Fruit fly (Drosophila melanogaster) whole organism, prepupa: Measurements from ENCODE around the gene drn.

ENCODE experiments used
- Blimp-1 ChIP-seq: fragments of 200-800 bp; sonication (Bioruptor generic); optimal IDR thresholded peaks from 3 replicates; lab custom pipeline; 2017; ENCODE audit warnings: missing biosample characterization, missing genetic modification characterization, mild to moderate bottlenecking, moderate library complexity, missing genetic modification reagents
- CG10631 ChIP-seq: fragments of 200-800 bp; sonication (Bioruptor generic); optimal IDR thresholded peaks from 2 replicates; lab custom pipeline; 2016; ENCODE audit warnings: missing biosample characterization, missing genetic modification characterization
- CG10669 ChIP-seq: fragments of 200-800 bp; sonication (Bioruptor generic); optimal IDR thresholded peaks from 3 replicates; lab custom pipeline; 2018; ENCODE audit warnings: missing biosample characterization, mild to moderate bottlenecking, missing genetic modification characterization, moderate library complexity
- CG11294 ChIP-seq: fragments of 200-800 bp; sonication (Bioruptor generic); IDR thresholded peaks from 2 replicates; pipeline ENCODE4 v1.3.6; 2022; ENCODE audit warnings: missing biosample characterization, missing genetic modification characterization
- CG11902 ChIP-seq: fragments of 200-800 bp; sonication (Bioruptor generic); optimal IDR thresholded peaks from 3 replicates; lab custom pipeline; 2016; ENCODE audit warnings: missing biosample characterization, missing genetic modification characterization
- CG15336 ChIP-seq: fragments of 200-800 bp; sonication (Bioruptor generic); IDR thresholded peaks from 2 replicates; pipeline ENCODE4 v1.3.6; 2022; ENCODE audit warnings: missing biosample characterization, missing genetic modification characterization
- CG16779 ChIP-seq: fragments of 200-800 bp; sonication (Bioruptor generic); optimal IDR thresholded peaks from 3 replicates; lab custom pipeline; 2017; ENCODE audit warnings: missing biosample characterization, mild to moderate bottlenecking, missing genetic modification characterization
- CG3032 ChIP-seq: fragments of 200-800 bp; optimal IDR thresholded peaks from 2 replicates; lab custom pipeline; 2019; ENCODE audit warnings: missing biosample characterization, mild to moderate bottlenecking, missing genetic modification characterization, moderate library complexity
- CG32006 ChIP-seq: fragments of 200-800 bp; sonication (Bioruptor generic); optimal IDR thresholded peaks from 3 replicates; lab custom pipeline; 2017; ENCODE audit warnings: missing biosample characterization, mild to moderate bottlenecking, missing genetic modification characterization
- CG34406 ChIP-seq: fragments of 200-800 bp; sonication (Bioruptor generic); optimal IDR thresholded peaks from 3 replicates; lab custom pipeline; 2016; ENCODE audit warnings: missing biosample characterization, missing genetic modification characterization
- CG3919 ChIP-seq: fragments of 200-800 bp; sonication (Bioruptor generic); optimal IDR thresholded peaks from 3 replicates; lab custom pipeline; 2016; ENCODE audit warnings: missing biosample characterization, missing genetic modification characterization
- CG4318 ChIP-seq: fragments of 200-800 bp; sonication (Bioruptor generic); optimal IDR thresholded peaks from 3 replicates; lab custom pipeline; 2017; ENCODE audit warnings: missing biosample characterization, mild to moderate bottlenecking, missing genetic modification characterization
- CG6163 ChIP-seq: fragments of 200-800 bp; sonication (Bioruptor generic); IDR thresholded peaks from 3 replicates; pipeline ENCODE4 v1.3.6; 2022; ENCODE audit warnings: missing biosample characterization, missing genetic modification characterization
- CG6276 ChIP-seq: fragments of 200-800 bp; sonication (Bioruptor generic); optimal IDR thresholded peaks from 2 replicates; lab custom pipeline; 2017; ENCODE audit warnings: missing biosample characterization, mild to moderate bottlenecking, missing genetic modification characterization
- CG6792 ChIP-seq: fragments of 200-800 bp; sonication (Bioruptor generic); optimal IDR thresholded peaks from 3 replicates; lab custom pipeline; 2016; ENCODE audit warnings: missing biosample characterization, missing genetic modification characterization
- CG6808 ChIP-seq: fragments of 200-800 bp; sonication (Bioruptor generic); optimal IDR thresholded peaks from 3 replicates; lab custom pipeline; 2017; ENCODE audit warnings: missing biosample characterization, missing genetic modification characterization, mild to moderate bottlenecking, moderate library complexity, missing genetic modification reagents
- CG6854 ChIP-seq: fragments of 200-800 bp; sonication (Bioruptor generic); optimal IDR thresholded peaks from 2 replicates; lab custom pipeline; 2017; ENCODE audit warnings: missing biosample characterization, mild to moderate bottlenecking, missing genetic modification characterization
- CG8119 ChIP-seq: fragments of 200-800 bp; sonication (Bioruptor generic); IDR thresholded peaks from 3 replicates; pipeline ENCODE4 v1.3.6; 2022; ENCODE audit warnings: missing biosample characterization, missing genetic modification characterization
- CG8319 ChIP-seq: fragments of 200-800 bp; sonication (Bioruptor generic); optimal IDR thresholded peaks from 3 replicates; lab custom pipeline; 2016; ENCODE audit warnings: missing biosample characterization, missing genetic modification characterization
- CG8632 ChIP-seq: fragments of 200-800 bp; sonication (Bioruptor generic); optimal IDR thresholded peaks from 3 replicates; lab custom pipeline; 2016; ENCODE audit warnings: missing biosample characterization, missing genetic modification characterization
- CG9139 ChIP-seq: fragments of 200-800 bp; sonication (Bioruptor generic); optimal IDR thresholded peaks from 3 replicates; lab custom pipeline; 2017; ENCODE audit warnings: missing biosample characterization, mild to moderate bottlenecking, missing genetic modification characterization
- Eip75B ChIP-seq: fragments of 200-800 bp; sonication (Bioruptor generic); optimal IDR thresholded peaks from 3 replicates; lab custom pipeline; 2016; ENCODE audit warnings: missing biosample characterization, missing genetic modification characterization
- Eip78C ChIP-seq: fragments of 200-800 bp; sonication (Bioruptor generic); peaks from one replicate; lab custom pipeline; 2016; ENCODE audit warnings: missing biosample characterization, missing genetic modification characterization
- Eip93F ChIP-seq: fragments of 200-800 bp; sonication (Bioruptor generic); optimal IDR thresholded peaks from 2 replicates; lab custom pipeline; 2016; ENCODE audit warnings: missing biosample characterization, mild to moderate bottlenecking, missing genetic modification characterization
- Ets96B ChIP-seq: fragments of 200-800 bp; optimal IDR thresholded peaks from 2 replicates; lab custom pipeline; 2019; ENCODE audit warnings: missing biosample characterization, mild to moderate bottlenecking, missing genetic modification characterization, moderate library complexity
- Hr39 ChIP-seq: fragments of 200-800 bp; sonication (Bioruptor generic); optimal IDR thresholded peaks from 2 replicates; lab custom pipeline; 2016; ENCODE audit warnings: missing biosample characterization, missing genetic modification characterization
- Met ChIP-seq: fragments of 200-800 bp; sonication (Bioruptor generic); optimal IDR thresholded peaks from 3 replicates; lab custom pipeline; 2016; ENCODE audit warnings: missing biosample characterization, missing genetic modification characterization
- OdsH ChIP-seq: fragments of 200-800 bp; sonication (Bioruptor generic); optimal IDR thresholded peaks from 3 replicates; lab custom pipeline; 2016; ENCODE audit warnings: missing biosample characterization, missing genetic modification characterization
- Sox102F ChIP-seq: fragments of 200-800 bp; sonication (Bioruptor generic); optimal IDR thresholded peaks from 2 replicates; lab custom pipeline; 2016; ENCODE audit warnings: missing biosample characterization, mild to moderate bottlenecking, missing genetic modification characterization
- Sox15 ChIP-seq: fragments of 200-800 bp; sonication (Bioruptor generic); optimal IDR thresholded peaks from 3 replicates; lab custom pipeline; 2016; ENCODE audit warnings: missing biosample characterization, missing genetic modification characterization
- achi ChIP-seq: fragments of 200-800 bp; sonication (Bioruptor generic); optimal IDR thresholded peaks from 3 replicates; lab custom pipeline; 2016; ENCODE audit warnings: missing biosample characterization, missing genetic modification characterization
- cyc ChIP-seq: fragments of 200-800 bp; sonication (Bioruptor generic); optimal IDR thresholded peaks from 3 replicates; lab custom pipeline; 2016; ENCODE audit warnings: missing biosample characterization, missing genetic modification characterization
- dac ChIP-seq: fragments of 200-800 bp; sonication (Bioruptor generic); optimal IDR thresholded peaks from 2 replicates; lab custom pipeline; 2017; ENCODE audit warnings: missing biosample characterization, mild to moderate bottlenecking, missing genetic modification characterization
- dsx ChIP-seq: fragments of 200-800 bp; optimal IDR thresholded peaks from 3 replicates; lab custom pipeline; 2019; ENCODE audit warnings: missing biosample characterization, mild to moderate bottlenecking, missing genetic modification characterization, moderate library complexity; ENCODE audit not compliant: poor library complexity, severe bottlenecking
- esn ChIP-seq: fragments of 200-800 bp; sonication (Bioruptor generic); optimal IDR thresholded peaks from 2 replicates; lab custom pipeline; 2016; ENCODE audit warnings: missing biosample characterization, mild to moderate bottlenecking, missing genetic modification characterization, moderate library complexity
- fd59A ChIP-seq: fragments of 200-800 bp; sonication (Bioruptor generic); optimal IDR thresholded peaks from 2 replicates; lab custom pipeline; 2017; ENCODE audit warnings: missing biosample characterization, mild to moderate bottlenecking, missing genetic modification characterization, missing genetic modification reagents
- fd85E ChIP-seq: fragments of 200-800 bp; sonication (Bioruptor generic); optimal IDR thresholded peaks from 3 replicates; lab custom pipeline; 2016; ENCODE audit warnings: missing biosample characterization, missing genetic modification characterization
- fkh ChIP-seq: fragments of 200-800 bp; sonication (Bioruptor generic); optimal IDR thresholded peaks from 3 replicates; lab custom pipeline; 2017; ENCODE audit warnings: missing biosample characterization, mild to moderate bottlenecking, missing genetic modification characterization, moderate library complexity
- lz ChIP-seq: fragments of 200-800 bp; sonication (Bioruptor generic); optimal IDR thresholded peaks from 3 replicates; lab custom pipeline; 2016; ENCODE audit warnings: missing biosample characterization, missing genetic modification characterization
- net ChIP-seq: fragments of 200-800 bp; sonication (Bioruptor generic); optimal IDR thresholded peaks from 3 replicates; lab custom pipeline; 2016; ENCODE audit warnings: missing biosample characterization, missing genetic modification characterization
- pdm3 ChIP-seq: fragments of 200-800 bp; sonication (Bioruptor generic); optimal IDR thresholded peaks from 3 replicates; lab custom pipeline; 2016; ENCODE audit warnings: missing biosample characterization, missing genetic modification characterization
- salr ChIP-seq, 2 experiments: fragments of 200-800 bp; sonication (Bioruptor generic); optimal IDR thresholded peaks; 3 replicates each; lab custom pipeline; 2016 to 2018; ENCODE audit warnings: missing biosample characterization in 2 of 2, missing genetic modification characterization in 2 of 2, mild to moderate bottlenecking in 1 of 2
- spab ChIP-seq: fragments of 200-800 bp; sonication (Bioruptor generic); optimal IDR thresholded peaks from 2 replicates; lab custom pipeline; 2017; ENCODE audit warnings: missing biosample characterization, mild to moderate bottlenecking, missing genetic modification characterization, missing genetic modification reagents
- ss ChIP-seq, 2 experiments: fragments of 200-800 bp; sonication (Bioruptor generic); optimal IDR thresholded peaks; 2 replicates in 1 of 2; 3 replicates in 1 of 2; lab custom pipeline; 2017 to 2018; ENCODE audit warnings: mild to moderate bottlenecking in 2 of 2, missing biosample characterization in 2 of 2, missing genetic modification characterization in 2 of 2, moderate library complexity in 1 of 2
- svp ChIP-seq: fragments of 200-800 bp; sonication (Bioruptor generic); peaks from one replicate; lab custom pipeline; 2016; ENCODE audit warnings: missing biosample characterization, missing genetic modification characterization
- topi ChIP-seq: fragments of 200-800 bp; sonication (Bioruptor generic); optimal IDR thresholded peaks from 3 replicates; lab custom pipeline; 2016; ENCODE audit warnings: missing biosample characterization, missing genetic modification characterization
- vri ChIP-seq: fragments of 200-800 bp; sonication (Bioruptor generic); optimal IDR thresholded peaks from 3 replicates; lab custom pipeline; 2016; ENCODE audit warnings: missing biosample characterization, mild to moderate bottlenecking, missing genetic modification characterization

drn gene

dm6 chr3R:9344186-9344790 lies 4.3 kb downstream of the drn start:
- TF ChIP-seq ss (GFP tag; optimal IDR thresholded peaks at IDR 0.05; lab: Kevin White, UChicago), result peak in 1 of 2 experiments; percentile 34
- no peak for TF ChIP-seq lz (GFP tag; lab: Kevin White, UChicago)
- TF ChIP-seq Eip75B, result peak; percentile 60
- no peak; the same call in 2 of the 3 replicates for TF ChIP-seq CG6163 (GFP tag; lab: Robert Waterston, UW)
- TF ChIP-seq CG8632, result peak; percentile 5
- peak; percentile 2 for TF ChIP-seq CG6854 (GFP tag; lab: Kevin White, UChicago)
- no peak for TF ChIP-seq CG8119 (GFP tag; lab: Robert Waterston, UW)
- TF ChIP-seq CG6808 (GFP tag; lab: Kevin White, UChicago), result no peak
- peak; percentile 89 for TF ChIP-seq fkh (GFP tag; lab: Kevin White, UChicago)
- TF ChIP-seq Ets96B (tag; lab: Kevin White, UChicago), result no peak
- no peak for TF ChIP-seq CG3032
- peak; percentile 97 for TF ChIP-seq svp (GFP tag; lab: Kevin White, UChicago)
- peak; percentile 23 for TF ChIP-seq Eip78C (GFP tag; lab: Kevin White, UChicago)
- peak; percentile 11 for TF ChIP-seq Eip93F (GFP tag; lab: Kevin White, UChicago)
- no peak for TF ChIP-seq net (GFP tag; lab: Kevin White, UChicago)

DNA sequence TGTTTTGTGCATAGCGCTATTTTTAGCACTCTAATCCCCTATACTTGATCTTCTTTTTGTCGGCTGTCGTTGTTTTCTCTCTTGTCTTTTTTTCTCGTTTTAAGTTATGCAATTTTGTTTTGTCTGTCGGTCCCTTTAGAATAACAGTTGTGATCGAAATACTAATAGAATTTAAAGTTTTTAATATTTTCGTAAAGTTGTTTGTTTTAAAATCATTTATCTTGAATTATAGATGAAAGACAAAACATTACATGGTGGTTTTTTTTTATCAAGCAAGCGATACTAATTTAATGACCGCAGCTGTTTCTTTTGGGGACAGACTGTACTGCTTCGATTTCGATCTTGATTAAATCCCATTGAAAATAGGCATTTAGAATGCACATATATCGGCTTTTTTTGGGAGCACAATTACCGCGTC lies 4.8 kb downstream of the drn start:
- TF ChIP-seq dsx (no peak), CG9139 (GFP tag; lab: Kevin White, UChicago) (no peak), CG16779 (tag; lab: Kevin White, UChicago) (no peak), Met (peak; percentile 33), Blimp-1 (GFP tag; lab: Kevin White, UChicago) (no peak), CG8319 (GFP tag; lab: Kevin White, UChicago) (no peak), CG6163 (GFP tag; lab: Robert Waterston, UW) (peak; percentile 52; the same call in 1 of the 3 replicates), Sox102F (GFP tag; lab: Kevin White, UChicago) (peak; percentile 20), fd85E (GFP tag; lab: Kevin White, UChicago) (no peak), CG6808 (GFP tag; lab: Kevin White, UChicago) (no peak), CG15336 (GFP tag; lab: Robert Waterston, UW) (peak; percentile 78), Sox15 (no peak), ss (GFP tag; optimal IDR thresholded peaks at IDR 0.05; lab: Kevin White, UChicago) (no peak), spab (GFP tag; lab: Kevin White, UChicago) (no peak), OdsH (peak; percentile 35), svp (GFP tag; lab: Kevin White, UChicago) (peak; percentile 77), CG6792 (GFP tag; lab: Kevin White, UChicago) (peak; percentile 8), cyc (GFP tag; lab: Kevin White, UChicago) (no peak), dac (GFP tag; lab: Kevin White, UChicago) (no peak), achi (peak; percentile 37), CG3032 (no peak), lz (GFP tag; lab: Kevin White, UChicago) (no peak), CG3919 (GFP tag; lab: Kevin White, UChicago) (no peak), vri (GFP tag; lab: Kevin White, UChicago) (peak; percentile 1), CG6276 (GFP tag; lab: Kevin White, UChicago) (peak; percentile 44), CG10669 (no peak), fd59A (no peak), CG32006 (GFP tag; lab: Kevin White, UChicago) (peak; percentile 51), CG34406 (GFP tag; lab: Kevin White, UChicago) (peak; percentile 29), fkh (GFP tag; lab: Kevin White, UChicago) (no peak), Hr39 (GFP tag; lab: Kevin White, UChicago) (peak; percentile 26), CG8119 (GFP tag; lab: Robert Waterston, UW) (no peak; the same call in 2 of the 3 replicates), CG4318 (GFP tag; lab: Kevin White, UChicago) (no peak), CG8632 (no peak), CG11294 (no peak), pdm3 (peak; percentile 38), esn (GFP tag; lab: Kevin White, UChicago) (peak; percentile 22), CG10631 (GFP tag; lab: Kevin White, UChicago) (no peak), net (GFP tag; lab: Kevin White, UChicago) (peak; percentile 42), CG11902 (GFP tag; lab: Kevin White, UChicago) (no peak), salr (GFP tag; optimal IDR thresholded peaks at IDR 0.05; lab: Kevin White, UChicago) (peak in 1 of 2 experiments; percentile 39), topi (GFP tag; lab: Kevin White, UChicago) (peak; percentile 30)
